Fruit fly (Drosophila melanogaster) whole organism, pupa: ENCODE data around the gene ranshi.
A peak's percentile ranks its signal among the peaks of the same experiment; 100 is the strongest.

Experiments used
- CG10348 ChIP-seq: fragments of 200-800 bp; sonication (Bioruptor generic); IDR thresholded peaks from 2 replicates; pipeline ENCODE4 v1.3.6; 2022; ENCODE audit warnings: missing biosample characterization, missing genetic modification characterization
- CG12605 ChIP-seq: fragments of 200-800 bp; sonication (Bioruptor generic); IDR thresholded peaks from 2 replicates; pipeline ENCODE4 v1.3.6; 2022; ENCODE audit warnings: missing biosample characterization, missing genetic modification characterization
- CG13204 ChIP-seq: fragments of 200-800 bp; sonication (Bioruptor generic); optimal IDR thresholded peaks from 2 replicates; lab custom pipeline; 2018; ENCODE audit warnings: missing biosample characterization, mild to moderate bottlenecking, missing genetic modification characterization, moderate library complexity
- CG14655 ChIP-seq: fragments of 200-800 bp; sonication (Bioruptor generic); optimal IDR thresholded peaks from 3 replicates; lab custom pipeline; 2017; ENCODE audit warnings: mild to moderate bottlenecking, missing biosample characterization, missing genetic modification reagents, missing genetic modification characterization
- CG15710 ChIP-seq: fragments of 200-800 bp; sonication (Bioruptor generic); optimal IDR thresholded peaks from 2 replicates; lab custom pipeline; 2018; ENCODE audit warnings: missing biosample characterization, mild to moderate bottlenecking, missing genetic modification characterization, moderate library complexity
- CG17806 ChIP-seq: fragments of 200-800 bp; sonication (Bioruptor generic); optimal IDR thresholded peaks from 2 replicates; lab custom pipeline; 2018; ENCODE audit warnings: missing biosample characterization, mild to moderate bottlenecking, missing genetic modification characterization, moderate library complexity
- CG32121 ChIP-seq: fragments of 200-800 bp; sonication (Bioruptor generic); IDR thresholded peaks from 2 replicates; pipeline ENCODE4 v1.3.6; 2022; ENCODE audit warnings: missing biosample characterization, missing genetic modification characterization
- CG34367 ChIP-seq: fragments of 200-800 bp; sonication (Bioruptor generic); optimal IDR thresholded peaks from 2 replicates; lab custom pipeline; 2018; ENCODE audit warnings: missing biosample characterization, mild to moderate bottlenecking, missing genetic modification characterization
- CG4496 ChIP-seq: fragments of 200-800 bp; sonication (Bioruptor generic); IDR thresholded peaks from 3 replicates; pipeline ENCODE4 v1.3.6; 2022; ENCODE audit warnings: missing biosample characterization, missing genetic modification characterization
- CG8159 ChIP-seq: fragments of 200-800 bp; sonication (Bioruptor generic); optimal IDR thresholded peaks from 3 replicates; lab custom pipeline; 2018; ENCODE audit warnings: missing biosample characterization, mild to moderate bottlenecking, missing genetic modification characterization, moderate library complexity
- CG8301 ChIP-seq: fragments of 200-800 bp; sonication (Bioruptor generic); optimal IDR thresholded peaks from 2 replicates; lab custom pipeline; 2018; ENCODE audit warnings: missing biosample characterization, mild to moderate bottlenecking, missing genetic modification characterization
- CG9948 ChIP-seq: fragments of 200-800 bp; sonication (Bioruptor generic); optimal IDR thresholded peaks from 2 replicates; lab custom pipeline; 2018; ENCODE audit warnings: missing biosample characterization, mild to moderate bottlenecking, missing genetic modification characterization, moderate library complexity
- D1 ChIP-seq: fragments of 200-800 bp; sonication (Bioruptor generic); optimal IDR thresholded peaks from 2 replicates; lab custom pipeline; 2018; ENCODE audit warnings: missing biosample characterization, mild to moderate bottlenecking, missing genetic modification characterization, moderate library complexity
- EcR ChIP-seq: fragments of 200-800 bp; sonication (Bioruptor generic); optimal IDR thresholded peaks from 3 replicates; lab custom pipeline; 2019; ENCODE audit warnings: missing biosample characterization, missing genetic modification characterization, mild to moderate bottlenecking, moderate library complexity, missing genetic modification reagents
- Ets98B ChIP-seq: fragments of 200-800 bp; sonication (Bioruptor generic); IDR thresholded peaks from 2 replicates; pipeline ENCODE4 v1.3.6; 2022; ENCODE audit warnings: missing biosample characterization, missing genetic modification characterization
- Pif1A ChIP-seq: fragments of 200-800 bp; sonication (Bioruptor generic); optimal IDR thresholded peaks from 3 replicates; lab custom pipeline; 2016; ENCODE audit warnings: missing biosample characterization, missing genetic modification characterization
- Pif1B ChIP-seq: fragments of 200-800 bp; sonication (Bioruptor generic); optimal IDR thresholded peaks from 3 replicates; lab custom pipeline; 2016; ENCODE audit warnings: missing biosample characterization, missing genetic modification characterization
- Snoo ChIP-seq: fragments of 200-800 bp; sonication (Bioruptor generic); optimal IDR thresholded peaks from 3 replicates; lab custom pipeline; 2017; ENCODE audit warnings: missing biosample characterization, mild to moderate bottlenecking, missing genetic modification characterization, inconsistent platforms
- fd96Ca ChIP-seq: fragments of 200-800 bp; sonication (Bioruptor generic); IDR thresholded peaks from 3 replicates; pipeline ENCODE4 v1.3.6; 2022; ENCODE audit warnings: missing biosample characterization, missing genetic modification characterization
- gl ChIP-seq: fragments of 200-800 bp; sonication (Bioruptor generic); optimal IDR thresholded peaks from 2 replicates; lab custom pipeline; 2018; ENCODE audit warnings: missing biosample characterization, mild to moderate bottlenecking, missing genetic modification characterization
- rn ChIP-seq: fragments of 200-800 bp; sonication (Bioruptor generic); IDR thresholded peaks from 2 replicates; pipeline ENCODE4 v1.3.6; 2022; ENCODE audit warnings: missing biosample characterization, missing genetic modification characterization

The ranshi gene

dm6 chr3R:8742661-8743060 lies 13.2 kb upstream of the ranshi start:
- TF ChIP-seq EcR (peak; percentile 65), CG8301 (tag; lab: Kevin White, UChicago) (no peak)

dm6 chr3R:8741941-8742340 lies 12.4 kb upstream of the ranshi start:
- TF ChIP-seq gl (tag; lab: Kevin White, UChicago) = no peak
- no peak for TF ChIP-seq CG17806 (tag; lab: Kevin White, UChicago)
- TF ChIP-seq rn (GFP tag; lab: Robert Waterston, UW) = no peak
- TF ChIP-seq Pif1B (GFP tag; lab: Kevin White, UChicago) = no peak
- no peak for TF ChIP-seq CG13204 (GFP tag; lab: Kevin White, UChicago)
- TF ChIP-seq CG10348 (GFP tag; lab: Robert Waterston, UW) = no peak
- TF ChIP-seq CG9948 (tag; lab: Kevin White, UChicago) = no peak
- TF ChIP-seq EcR = no peak
- TF ChIP-seq Pif1A (GFP tag; lab: Kevin White, UChicago) = no peak
- TF ChIP-seq D1 (tag; lab: Kevin White, UChicago) = no peak
- TF ChIP-seq CG4496 (GFP tag; lab: Robert Waterston, UW) = no peak
- no peak for TF ChIP-seq CG8301 (tag; lab: Kevin White, UChicago)
- no peak for TF ChIP-seq CG14655 (GFP tag; lab: Kevin White, UChicago)
- TF ChIP-seq CG12605 (GFP tag; lab: Robert Waterston, UW) = no peak
- no peak for TF ChIP-seq Snoo
- TF ChIP-seq Ets98B = no peak
- TF ChIP-seq CG15710 (tag; lab: Kevin White, UChicago) = no peak

dm6 chr3R:8741248-8741647 lies 11.8 kb upstream of the ranshi start:
- TF ChIP-seq CG8301 (tag; lab: Kevin White, UChicago) (no peak), rn (GFP tag; lab: Robert Waterston, UW) (no peak), CG14655 (GFP tag; lab: Kevin White, UChicago) (no peak), CG34367 (tag; lab: Kevin White, UChicago) (no peak), CG17806 (tag; lab: Kevin White, UChicago) (no peak), CG32121 (GFP tag; lab: Robert Waterston, UW) (no peak), CG9948 (tag; lab: Kevin White, UChicago) (no peak), CG10348 (GFP tag; lab: Robert Waterston, UW) (no peak), Pif1A (GFP tag; lab: Kevin White, UChicago) (no peak), Ets98B (no peak), CG13204 (GFP tag; lab: Kevin White, UChicago) (no peak)

- TF ChIP-seq CG12605 (GFP tag; lab: Robert Waterston, UW) (no peak), Pif1A (GFP tag; lab: Kevin White, UChicago) (no peak), CG34367 (tag; lab: Kevin White, UChicago) (no peak), CG8159 (tag; lab: Kevin White, UChicago) (no peak), Pif1B (GFP tag; lab: Kevin White, UChicago) (no peak), CG17806 (tag; lab: Kevin White, UChicago) (no peak), gl (tag; lab: Kevin White, UChicago) (no peak), Snoo (no peak), CG9948 (tag; lab: Kevin White, UChicago) (no peak)
These were observed 10.6 kb upstream of the ranshi start for dm6 chr3R:8740118-8740517.

- TF ChIP-seq CG32121 (GFP tag; lab: Robert Waterston, UW) (no peak), CG13204 (GFP tag; lab: Kevin White, UChicago) (no peak), CG8301 (tag; lab: Kevin White, UChicago) (no peak), rn (GFP tag; lab: Robert Waterston, UW) (no peak), CG12605 (GFP tag; lab: Robert Waterston, UW) (no peak), CG15710 (tag; lab: Kevin White, UChicago) (peak; percentile 34), EcR (no peak), CG8159 (tag; lab: Kevin White, UChicago) (peak; percentile 76), CG17806 (tag; lab: Kevin White, UChicago) (peak; percentile 49), Ets98B (no peak), Pif1B (GFP tag; lab: Kevin White, UChicago) (no peak), CG4496 (GFP tag; lab: Robert Waterston, UW) (no peak), fd96Ca (GFP tag; lab: Robert Waterston, UW) (no peak), Snoo (peak; percentile 31), CG10348 (GFP tag; lab: Robert Waterston, UW) (no peak), CG34367 (tag; lab: Kevin White, UChicago) (no peak), D1 (tag; lab: Kevin White, UChicago) (no peak), CG14655 (GFP tag; lab: Kevin White, UChicago) (no peak), CG9948 (tag; lab: Kevin White, UChicago) (peak; percentile 11), Pif1A (GFP tag; lab: Kevin White, UChicago) (no peak), gl (tag; lab: Kevin White, UChicago) (no peak)
These were observed 9.8 kb upstream of the ranshi start for dm6 chr3R:8739161-8739783.

dm6 chr3R:8731597-8732263 lies 2.2 kb upstream of the ranshi start, which contains the start of the genes M1BP and CG8202:
Gene M1BP, minus strand, starts transcription at chr3R:8731698.
Gene CG8202, plus strand, starts transcription at chr3R:8732091.
- peak; percentile 73 for TF ChIP-seq CG17806 (tag; lab: Kevin White, UChicago)
- peak; percentile 85 for TF ChIP-seq CG9948 (tag; lab: Kevin White, UChicago)
- TF ChIP-seq D1 (tag; lab: Kevin White, UChicago) = no peak
- TF ChIP-seq EcR = no peak
- peak; percentile 64 for TF ChIP-seq CG32121 (GFP tag; lab: Robert Waterston, UW)
- peak; percentile 68 for TF ChIP-seq CG4496 (GFP tag; lab: Robert Waterston, UW)
- TF ChIP-seq CG12605 (GFP tag; lab: Robert Waterston, UW) = 0 out of 2 replicates have a peak, but pooled peaks have one; percentile 31
- peak; percentile 88 for TF ChIP-seq CG15710 (tag; lab: Kevin White, UChicago)
- peak; percentile 72 for TF ChIP-seq CG34367 (tag; lab: Kevin White, UChicago)
- TF ChIP-seq CG8159 (tag; lab: Kevin White, UChicago) = peak; percentile 98
- TF ChIP-seq fd96Ca (GFP tag; lab: Robert Waterston, UW) = peak; percentile 63; the same call in 2 of the 3 replicates
- TF ChIP-seq Pif1A (GFP tag; lab: Kevin White, UChicago) = no peak
- TF ChIP-seq Snoo = peak; percentile 88
- TF ChIP-seq Ets98B = peak; percentile 54; the same call in 1 of the 2 replicates
